Fruit fly (Drosophila melanogaster) whole organism, embryonic: Measurements from ENCODE around the gene CG15330.
A peak's percentile ranks its signal among the peaks of the same experiment; 100 is the strongest.

Source experiments
- Blimp-1 ChIP-seq: fragments of 200-800 bp; sonication (Bioruptor generic); optimal IDR thresholded peaks from 3 replicates; lab custom pipeline; 2018; ENCODE audit warnings: missing biosample characterization, missing genetic modification characterization, mild to moderate bottlenecking, moderate library complexity, missing genetic modification reagents
- CG10267 ChIP-seq: fragments of 200-800 bp; sonication (Bioruptor generic); optimal IDR thresholded peaks from 2 replicates; lab custom pipeline; 2018; ENCODE audit warnings: missing biosample characterization, mild to moderate bottlenecking, missing genetic modification characterization, moderate library complexity
- CG11695 ChIP-seq: fragments of 200-800 bp; sonication (Bioruptor generic); IDR thresholded peaks from 3 replicates; pipeline ENCODE4 v1.3.6; 2022; ENCODE audit warnings: missing biosample characterization, missing genetic modification characterization
- CG14710 ChIP-seq: fragments of 200-800 bp; sonication (Bioruptor generic); optimal IDR thresholded peaks from 3 replicates; lab custom pipeline; 2019; ENCODE audit warnings: missing biosample characterization, mild to moderate bottlenecking, missing genetic modification characterization, moderate library complexity
- CG17829 ChIP-seq: fragments of 200-800 bp; optimal IDR thresholded peaks from 2 replicates; lab custom pipeline; 2019; ENCODE audit warnings: missing biosample characterization, mild to moderate bottlenecking, missing genetic modification characterization, moderate library complexity
- CG3838 ChIP-seq: fragments of 200-800 bp; sonication (Bioruptor generic); optimal IDR thresholded peaks from 3 replicates; lab custom pipeline; 2016; ENCODE audit warnings: missing biosample characterization, missing genetic modification characterization
- ase ChIP-seq: fragments of 200-800 bp; sonication (Bioruptor generic); IDR thresholded peaks from 3 replicates; pipeline ENCODE4 v1.3.6; 2022; ENCODE audit warnings: missing biosample characterization, missing genetic modification characterization
- bsh ChIP-seq, 2 experiments: fragments of 200-800 bp; sonication (Bioruptor generic); optimal IDR thresholded peaks; 2 replicates each; lab custom pipeline; 2017 to 2018; ENCODE audit warnings: mild to moderate bottlenecking in 2 of 2, missing biosample characterization in 2 of 2, missing genetic modification characterization in 2 of 2, moderate library complexity in 1 of 2
- insv ChIP-seq, 2 experiments: fragments of 200-800 bp; sonication (Bioruptor generic); optimal IDR thresholded peaks; 3 replicates each; lab custom pipeline; 2016 to 2018; ENCODE audit warnings: missing biosample characterization in 2 of 2, missing genetic modification characterization in 2 of 2

DNA sequence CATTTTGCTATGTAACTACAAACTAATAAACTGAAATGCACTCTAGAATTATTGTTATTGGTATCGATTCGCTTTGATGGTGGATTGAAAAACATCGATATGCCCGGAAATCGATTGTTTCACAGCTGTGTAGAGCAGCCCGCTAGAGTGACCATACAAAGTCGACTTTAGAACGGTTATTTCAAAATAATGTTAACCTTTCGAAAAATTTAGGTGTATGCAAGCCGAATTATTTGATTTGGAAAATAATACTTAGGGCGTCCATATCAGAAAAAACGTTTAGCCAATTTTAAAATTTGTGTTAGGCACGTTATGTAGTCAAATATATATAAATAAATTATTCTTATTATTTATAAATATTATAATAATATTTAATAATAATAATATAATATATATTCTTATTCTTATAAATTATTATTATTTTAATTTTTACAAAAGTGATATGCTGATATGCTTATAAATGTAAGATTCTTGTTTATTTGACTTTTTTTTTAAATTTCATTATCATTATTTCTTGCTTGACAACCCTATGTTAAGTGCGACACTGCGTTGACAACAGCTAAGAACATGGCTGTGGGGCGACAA lies 12.4 kb downstream of the CG15330 start, which contains the start of gene sws:
- TF ChIP-seq ase (no peak), CG14710 (tag; lab: Kevin White, UChicago) (peak; percentile 61), insv (GFP tag; optimal IDR thresholded peaks at IDR 0.05; lab: Kevin White, UChicago) (no peak), CG10267 (tag; lab: Kevin White, UChicago) (peak; percentile 32), CG3838 (GFP tag; lab: Kevin White, UChicago) (no peak), CG17829 (peak; percentile 45), CG11695 (GFP tag; lab: Robert Waterston, UW) (0 out of 3 replicates have a peak, but pooled peaks have one; percentile 17), bsh (GFP tag; optimal IDR thresholded peaks at IDR 0.05; lab: Kevin White, UChicago) (peak in 1 of 2 experiments; percentile 51), Blimp-1 (GFP tag; lab: Kevin White, UChicago) (peak; percentile 43)
